Worm (Caenorhabditis elegans) whole organism, late embryonic: ENCODE data around the gene T03F6.3.

Experiments
- ceh-31 ChIP-seq: sonication (generic microtip); optimal IDR thresholded peaks from 2 replicates; lab custom pipeline; 2016; ENCODE audit warnings: missing genetic modification characterization, missing compliant biosample characterization
- dve-1 ChIP-seq: sonication (generic microtip); optimal IDR thresholded peaks from 2 replicates; lab custom pipeline; 2017; ENCODE audit warnings: antibody characterized with exemption, mild to moderate bottlenecking, missing genetic modification characterization, missing compliant biosample characterization
- elt-2 ChIP-seq: sonication (generic microtip); optimal IDR thresholded peaks from 2 replicates; lab custom pipeline; 2016; ENCODE audit warnings: missing genetic modification reagents, missing genetic modification characterization, missing compliant biosample characterization
- ets-4 ChIP-seq: sonication (generic microtip); optimal IDR thresholded peaks from 2 replicates; lab custom pipeline; 2016; ENCODE audit warnings: missing genetic modification characterization, missing compliant biosample characterization
- mec-3 ChIP-seq: sonication (generic microtip); optimal IDR thresholded peaks from 2 replicates; lab custom pipeline; 2016; ENCODE audit warnings: borderline replicate concordance, missing genetic modification characterization, missing compliant biosample characterization
- pha-4 ChIP-seq: fragments of 150-350 bp; optimal IDR thresholded peaks from 2 replicates; lab custom pipeline; 2018; ENCODE audit warnings: missing biosample characterization, missing genetic modification reagents, missing genetic modification characterization
- sox-4 ChIP-seq: sonication (generic microtip); optimal IDR thresholded peaks from 2 replicates; lab custom pipeline; 2017; ENCODE audit warnings: mild to moderate bottlenecking, missing genetic modification characterization, inconsistent platforms, missing compliant biosample characterization
- ttx-3 ChIP-seq: sonication (generic microtip); optimal IDR thresholded peaks from 2 replicates; lab custom pipeline; 2016; ENCODE audit warnings: missing genetic modification reagents, missing genetic modification characterization, missing compliant biosample characterization

ce11 chrIII:13385850-13386249 lies 3.3 kb upstream of the T03F6.3 start, which contains the start of gene T03F6.4:
- TF ChIP-seq elt-2 (no peak), dve-1 (tag; lab: Kevin White, UChicago) (no peak), ceh-31 (tag; lab: Kevin White, UChicago) (no peak), sox-4 (tag; lab: Kevin White, UChicago) (no peak), ttx-3 (tag; lab: Kevin White, UChicago) (no peak), mec-3 (tag; lab: Kevin White, UChicago) (no peak), pha-4 (no peak), ets-4 (tag; lab: Kevin White, UChicago) (no peak)
